Fruit fly (Drosophila melanogaster) whole organism, embryonic: ENCODE results near the gene CG31041.
A peak's percentile ranks its signal among the peaks of the same experiment; 100 is the strongest.

Experiments
- ATbp ChIP-seq: fragments of 200-800 bp; sonication (Bioruptor generic); optimal IDR thresholded peaks from 2 replicates; lab custom pipeline; 2017; ENCODE audit warnings: missing biosample characterization, mild to moderate bottlenecking, missing genetic modification characterization, missing genetic modification reagents
- Awh ChIP-seq: fragments of 200-800 bp; sonication (Bioruptor generic); IDR thresholded peaks from 2 replicates; pipeline ENCODE4, ENCODE4 v1.3.6; 2022; ENCODE audit warnings: missing biosample characterization, missing genetic modification characterization
- Blimp-1 ChIP-seq: fragments of 200-800 bp; sonication (Bioruptor generic); optimal IDR thresholded peaks from 3 replicates; lab custom pipeline; 2018; ENCODE audit warnings: missing biosample characterization, missing genetic modification characterization, mild to moderate bottlenecking, moderate library complexity, missing genetic modification reagents
- CG10209 ChIP-seq: fragments of 200-800 bp; sonication (Bioruptor generic); optimal IDR thresholded peaks from 3 replicates; lab custom pipeline; 2017; ENCODE audit warnings: missing biosample characterization, mild to moderate bottlenecking, missing genetic modification characterization, missing genetic modification reagents
- CG11456 ChIP-seq: fragments of 200-800 bp; sonication (Bioruptor generic); IDR thresholded peaks from 3 replicates; pipeline ENCODE4 v1.3.6; 2022; ENCODE audit warnings: missing biosample characterization, missing genetic modification characterization
- CG12104 ChIP-seq: fragments of 200-800 bp; sonication (Bioruptor generic); optimal IDR thresholded peaks from 3 replicates; lab custom pipeline; 2016; ENCODE audit warnings: missing biosample characterization, missing genetic modification characterization
- CG12299 ChIP-seq: fragments of 200-800 bp; sonication (Bioruptor generic); optimal IDR thresholded peaks from 2 replicates; lab custom pipeline; 2018; ENCODE audit warnings: missing biosample characterization, mild to moderate bottlenecking, missing genetic modification characterization
- CG1233 ChIP-seq: fragments of 200-800 bp; sonication (Bioruptor generic); optimal IDR thresholded peaks from 4 replicates; lab custom pipeline; 2018; ENCODE audit warnings: missing biosample characterization, mild to moderate bottlenecking, missing genetic modification characterization
- CG14014 ChIP-seq: fragments of 200-800 bp; sonication (Bioruptor generic); IDR thresholded peaks from 2 replicates; pipeline ENCODE4 v1.3.6; 2022; ENCODE audit warnings: missing biosample characterization, missing genetic modification characterization
- CG14710 ChIP-seq: fragments of 200-800 bp; sonication (Bioruptor generic); optimal IDR thresholded peaks from 3 replicates; lab custom pipeline; 2019; ENCODE audit warnings: missing biosample characterization, mild to moderate bottlenecking, missing genetic modification characterization, moderate library complexity
- CG15696 ChIP-seq: fragments of 200-800 bp; sonication (Bioruptor generic); optimal IDR thresholded peaks from 2 replicates; lab custom pipeline; 2019; ENCODE audit warnings: missing biosample characterization, mild to moderate bottlenecking, missing genetic modification characterization, moderate library complexity
- CG1603 ChIP-seq: fragments of 200-800 bp; sonication (Bioruptor generic); optimal IDR thresholded peaks from 2 replicates; lab custom pipeline; 2019; ENCODE audit warnings: missing biosample characterization, mild to moderate bottlenecking, missing genetic modification characterization, moderate library complexity
- CG2678 ChIP-seq: fragments of 200-800 bp; sonication (Bioruptor generic); optimal IDR thresholded peaks from 3 replicates; lab custom pipeline; 2019; ENCODE audit warnings: missing biosample characterization, mild to moderate bottlenecking, missing genetic modification characterization, moderate library complexity
- CG2889 ChIP-seq: fragments of 200-800 bp; sonication (Bioruptor generic); IDR thresholded peaks from 3 replicates; pipeline ENCODE4 v1.3.6; 2022; ENCODE audit warnings: missing biosample characterization, missing genetic modification characterization
- CG30431 ChIP-seq: fragments of 200-800 bp; sonication (Bioruptor generic); optimal IDR thresholded peaks from 2 replicates; lab custom pipeline; 2017; ENCODE audit warnings: missing biosample characterization, missing genetic modification characterization
- CG32532 ChIP-seq: fragments of 200-800 bp; sonication (Bioruptor generic); IDR thresholded peaks from 2 replicates; pipeline ENCODE4 v1.3.6; 2022; ENCODE audit warnings: missing biosample characterization, missing genetic modification characterization
- CG3281 ChIP-seq: fragments of 200-800 bp; sonication (Bioruptor generic); optimal IDR thresholded peaks from 3 replicates; lab custom pipeline; 2017; ENCODE audit warnings: missing biosample characterization, mild to moderate bottlenecking, missing genetic modification characterization
- CG3407 ChIP-seq: fragments of 200-800 bp; sonication (Bioruptor generic); optimal IDR thresholded peaks from 2 replicates; lab custom pipeline; 2018; ENCODE audit warnings: missing biosample characterization, mild to moderate bottlenecking, missing genetic modification characterization
- CG6813 ChIP-seq: fragments of 200-800 bp; sonication (Bioruptor generic); optimal IDR thresholded peaks from 2 replicates; lab custom pipeline; 2017; ENCODE audit warnings: missing biosample characterization, missing genetic modification characterization, mild to moderate bottlenecking, moderate library complexity, missing genetic modification reagents
- CG7745 ChIP-seq: fragments of 200-800 bp; sonication (Bioruptor generic); optimal IDR thresholded peaks from 2 replicates; lab custom pipeline; 2018; ENCODE audit warnings: missing biosample characterization, mild to moderate bottlenecking, missing genetic modification characterization, moderate library complexity
- CG8359 ChIP-seq: fragments of 200-800 bp; sonication (Bioruptor generic); optimal IDR thresholded peaks from 2 replicates; lab custom pipeline; 2017; ENCODE audit warnings: missing biosample characterization, mild to moderate bottlenecking, missing genetic modification characterization, borderline replicate concordance
- CG9727 ChIP-seq: fragments of 200-800 bp; sonication (Bioruptor generic); optimal IDR thresholded peaks from 3 replicates; lab custom pipeline; 2017; ENCODE audit warnings: missing biosample characterization, mild to moderate bottlenecking, missing genetic modification characterization
- CTCF ChIP-seq: fragments of 200-800 bp; sonication (Bioruptor generic); optimal IDR thresholded peaks from 2 replicates; lab custom pipeline; 2017; ENCODE audit warnings: missing biosample characterization, mild to moderate bottlenecking, missing genetic modification characterization, moderate library complexity
- D ChIP-seq, 2 experiments: fragments of 200-800 bp in 1 of 2; fragments of >200 bp in 1 of 2; sonication (Bioruptor generic) in 1 of 2; optimal IDR thresholded peaks; 2 replicates in 1 of 2; 3 replicates in 1 of 2; lab custom pipeline; 2017; ENCODE audit warnings: mild to moderate bottlenecking in 1 of 2, missing biosample characterization in 1 of 2, missing genetic modification characterization in 1 of 2, missing genetic modification reagents in 1 of 2
- Dll ChIP-seq: fragments of 200-800 bp; sonication (Bioruptor generic); IDR thresholded peaks from 4 replicates; pipeline ENCODE4 v1.3.6; 2022; ENCODE audit warnings: missing biosample characterization, missing genetic modification characterization; ENCODE audit not compliant: partially characterized antibody
- Ets65A ChIP-seq: fragments of 200-800 bp; sonication (Bioruptor generic); peaks from one replicate; lab custom pipeline; 2016; ENCODE audit warnings: missing biosample characterization, missing genetic modification characterization
- Gsc ChIP-seq: fragments of 200-800 bp; sonication (Bioruptor generic); IDR thresholded peaks from 2 replicates; pipeline ENCODE4 v1.3.6; 2022; ENCODE audit warnings: missing biosample characterization, missing genetic modification characterization
- Med ChIP-seq: fragments of 200-800 bp; sonication (Bioruptor generic); peaks from one replicate; lab custom pipeline; 2016; ENCODE audit warnings: missing biosample characterization, missing genetic modification characterization, mild to moderate bottlenecking, inconsistent platforms, moderate library complexity
- Neu2 ChIP-seq: fragments of 200-800 bp; sonication (Bioruptor generic); optimal IDR thresholded peaks from 3 replicates; lab custom pipeline; 2016; ENCODE audit warnings: missing biosample characterization, missing genetic modification characterization, borderline replicate concordance
- ac ChIP-seq: fragments of 200-800 bp; sonication (Bioruptor generic); optimal IDR thresholded peaks from 3 replicates; lab custom pipeline; 2017; ENCODE audit warnings: missing biosample characterization, mild to moderate bottlenecking, missing genetic modification characterization
- bsh ChIP-seq, 2 experiments: fragments of 200-800 bp; sonication (Bioruptor generic); optimal IDR thresholded peaks; 2 replicates each; lab custom pipeline; 2017 to 2018; ENCODE audit warnings: mild to moderate bottlenecking in 2 of 2, missing biosample characterization in 2 of 2, missing genetic modification characterization in 2 of 2, moderate library complexity in 1 of 2
- cad ChIP-seq: fragments of >200 bp; optimal IDR thresholded peaks from 2 replicates; lab custom pipeline; 2017; ENCODE audit warnings: missing biosample characterization, missing genetic modification characterization
- caup ChIP-seq: fragments of 200-800 bp; sonication (Bioruptor generic); optimal IDR thresholded peaks from 3 replicates; lab custom pipeline; 2017; ENCODE audit warnings: missing biosample characterization, mild to moderate bottlenecking, missing genetic modification characterization, moderate library complexity; ENCODE audit not compliant: severe bottlenecking
- dmrt11E ChIP-seq: fragments of 200-800 bp; sonication (Bioruptor generic); optimal IDR thresholded peaks from 3 replicates; lab custom pipeline; 2018; ENCODE audit warnings: missing biosample characterization, mild to moderate bottlenecking, missing genetic modification characterization, moderate library complexity
- dysf ChIP-seq: fragments of 200-800 bp; sonication (Bioruptor generic); IDR thresholded peaks from 3 replicates; pipeline ENCODE4 v1.3.6; 2022; ENCODE audit warnings: missing biosample characterization, missing genetic modification characterization
- fd102C ChIP-seq: fragments of 200-800 bp; sonication (Bioruptor generic); optimal IDR thresholded peaks from 2 replicates; lab custom pipeline; 2018; ENCODE audit warnings: missing biosample characterization, mild to moderate bottlenecking, missing genetic modification characterization, moderate library complexity
- gsb-n ChIP-seq: fragments of 200-800 bp; sonication (Bioruptor generic); optimal IDR thresholded peaks from 3 replicates; lab custom pipeline; 2018; ENCODE audit warnings: missing biosample characterization, mild to moderate bottlenecking, missing genetic modification characterization
- lab ChIP-seq: fragments of 200-800 bp; sonication (Bioruptor generic); optimal IDR thresholded peaks from 3 replicates; lab custom pipeline; 2017; ENCODE audit warnings: missing biosample characterization, missing genetic modification characterization, mild to moderate bottlenecking, moderate library complexity, missing genetic modification reagents
- nerfin-2 ChIP-seq: fragments of 200-800 bp; sonication (Bioruptor generic); IDR thresholded peaks from 2 replicates; pipeline ENCODE4 v1.3.6; 2022; ENCODE audit warnings: missing biosample characterization, missing genetic modification characterization; ENCODE audit not compliant: partially characterized antibody
- pnt ChIP-seq: fragments of 200-800 bp; sonication (Bioruptor generic); optimal IDR thresholded peaks from 3 replicates; lab custom pipeline; 2016; ENCODE audit warnings: missing biosample characterization, missing genetic modification characterization
- prd ChIP-seq, 3 experiments: fragments of >200 bp in 2 of 3; fragments of 200-800 bp in 1 of 3; sonication (Bioruptor generic) in 1 of 3; optimal IDR thresholded peaks in 2 of 3; IDR thresholded peaks in 1 of 3; 2 replicates in 2 of 3; 3 replicates in 1 of 3; pipeline versions ENCODE4 v1.3.6 to Lab custom; 2017 to 2022; ENCODE audit warnings: missing biosample characterization in 1 of 3, missing genetic modification characterization in 1 of 3
- sens ChIP-seq: fragments of 200-800 bp; sonication (Bioruptor generic); peaks from one replicate; lab custom pipeline; 2016; ENCODE audit warnings: missing biosample characterization, missing genetic modification characterization
- slou ChIP-seq: fragments of 200-800 bp; sonication (Bioruptor generic); optimal IDR thresholded peaks from 3 replicates; lab custom pipeline; 2016; ENCODE audit warnings: missing biosample characterization, missing genetic modification characterization
- tin ChIP-seq: fragments of 200-800 bp; sonication (Bioruptor generic); optimal IDR thresholded peaks from 3 replicates; lab custom pipeline; 2016; ENCODE audit warnings: missing biosample characterization, missing genetic modification characterization
- tll ChIP-seq, 2 experiments: fragments of 200-800 bp in 1 of 2; fragments of >200 bp in 1 of 2; sonication (Bioruptor generic) in 1 of 2; optimal IDR thresholded peaks; 2 replicates each; lab custom pipeline; 2017 to 2019; ENCODE audit warnings: missing biosample characterization in 2 of 2, missing genetic modification characterization in 2 of 2, mild to moderate bottlenecking in 1 of 2, moderate library complexity in 1 of 2
- twi ChIP-seq: fragments of 200-800 bp; optimal IDR thresholded peaks from 2 replicates; lab custom pipeline; 2019; ENCODE audit warnings: missing biosample characterization, mild to moderate bottlenecking, missing genetic modification characterization, moderate library complexity
- zen ChIP-seq: fragments of 200-800 bp; sonication (Bioruptor generic); optimal IDR thresholded peaks from 3 replicates; lab custom pipeline; 2018; ENCODE audit warnings: missing biosample characterization, mild to moderate bottlenecking, missing genetic modification characterization, moderate library complexity

Gene CG31041

DNA sequence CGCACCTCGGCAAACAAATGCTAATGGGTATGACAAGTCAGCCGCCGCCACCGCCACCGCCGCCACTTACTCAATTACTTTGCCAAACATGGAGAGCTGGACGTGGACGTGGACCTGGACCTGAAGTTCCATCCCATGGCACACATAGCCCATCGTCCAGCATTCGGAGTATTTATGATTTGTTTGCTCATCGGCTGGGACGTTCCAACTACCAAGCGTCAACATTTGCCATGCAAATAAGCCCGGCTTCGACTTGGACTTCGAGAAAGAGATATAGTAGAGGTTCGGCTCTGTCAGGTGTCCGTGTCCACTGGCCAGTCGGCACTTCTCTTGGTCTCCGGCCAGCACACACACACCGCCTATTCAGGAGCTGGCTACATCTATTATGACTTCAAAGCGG lies 42.0 kb downstream of the CG31041 start (continued):
- TF ChIP-seq CG30431 (GFP tag; lab: Kevin White, UChicago): peak; percentile 10
- TF ChIP-seq Med (GFP tag; lab: Kevin White, UChicago): peak; percentile 88
- TF ChIP-seq ATbp (GFP tag; lab: Kevin White, UChicago): peak; percentile 46
- TF ChIP-seq nerfin-2 (GFP tag; lab: Robert Waterston, UW): no peak
- TF ChIP-seq gsb-n: peak; percentile 16
- TF ChIP-seq CG1233 (GFP tag; lab: Kevin White, UChicago): peak; percentile 17
- TF ChIP-seq fd102C (GFP tag; lab: Kevin White, UChicago): peak; percentile 60
- TF ChIP-seq CG2678 (tag; lab: Kevin White, UChicago): peak; percentile 10
- TF ChIP-seq CG6813 (GFP tag; lab: Kevin White, UChicago): peak; percentile 60
- peak; percentile 61 for TF ChIP-seq CG9727 (GFP tag; lab: Kevin White, UChicago)
- TF ChIP-seq sens (GFP tag; lab: Kevin White, UChicago): peak; percentile 68
- TF ChIP-seq dysf (GFP tag; lab: Robert Waterston, UW): 0 out of 3 replicates have a peak, but pooled peaks have one; percentile 20
- TF ChIP-seq CG8359: peak; percentile 35
- no peak for TF ChIP-seq CG14710 (tag; lab: Kevin White, UChicago)
- peak; percentile 16 for TF ChIP-seq lab (GFP tag; lab: Kevin White, UChicago)
- TF ChIP-seq dmrt11E (tag; lab: Kevin White, UChicago): peak; percentile 3
- TF ChIP-seq Dll: no peak
- TF ChIP-seq CG10209 (GFP tag; lab: Kevin White, UChicago): peak; percentile 34
- peak in 1 of 2 experiments; percentile 84 for TF ChIP-seq tll (GFP tag; optimal IDR thresholded peaks at IDR 0.05; lab: Kevin White, UChicago)
- TF ChIP-seq CTCF (GFP tag; lab: Kevin White, UChicago): no peak
- TF ChIP-seq CG15696 (tag; lab: Kevin White, UChicago): peak; percentile 63
- TF ChIP-seq prd (optimal IDR thresholded peaks at IDR 0.05; lab: Kevin White, UChicago): no peak
- 0 out of 3 replicates have a peak, but pooled peaks have one; percentile 18 for TF ChIP-seq prd (GFP tag; IDR thresholded peaks at IDR 0.05; lab: Robert Waterston, UW)
- no peak for TF ChIP-seq CG7745
- TF ChIP-seq Blimp-1 (GFP tag; lab: Kevin White, UChicago): no peak
- TF ChIP-seq Awh (GFP tag; lab: Robert Waterston, UW): no peak
- TF ChIP-seq CG3407 (GFP tag; lab: Kevin White, UChicago): peak; percentile 40
- TF ChIP-seq CG1603 (tag; lab: Kevin White, UChicago): peak; percentile 32
- TF ChIP-seq ac (GFP tag; lab: Kevin White, UChicago): peak; percentile 62
- no peak for TF ChIP-seq CG12104 (GFP tag; lab: Kevin White, UChicago)
- no peak for TF ChIP-seq slou (GFP tag; lab: Kevin White, UChicago)
- no peak for TF ChIP-seq pnt
- peak; percentile 1 for TF ChIP-seq caup (GFP tag; lab: Kevin White, UChicago)

DNA sequence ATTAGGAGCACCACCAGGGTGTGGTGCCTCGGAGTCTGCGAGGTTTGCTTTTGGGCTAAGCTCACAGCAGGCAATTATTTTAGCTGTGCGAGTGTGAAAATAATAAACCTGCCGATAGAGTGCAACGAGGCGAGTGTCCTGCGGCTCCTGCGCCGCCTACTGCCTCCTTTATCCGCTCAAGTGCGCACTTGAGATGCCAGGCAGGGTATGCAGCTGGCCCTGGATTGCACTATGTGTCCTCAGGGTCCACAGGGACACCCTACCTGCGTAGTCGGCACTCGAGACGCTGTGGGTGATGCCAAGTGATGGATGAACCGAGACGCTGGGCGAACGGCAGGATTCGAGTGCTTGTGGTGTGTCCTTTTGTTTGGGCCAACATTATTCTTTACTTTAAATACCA lies 42.7 kb downstream of the CG31041 start:
- TF ChIP-seq CG14014 (GFP tag; lab: Robert Waterston, UW) (no peak), zen (tag; lab: Kevin White, UChicago) (peak; percentile 89), CG32532 (GFP tag; lab: Robert Waterston, UW) (no peak), Neu2 (GFP tag; lab: Kevin White, UChicago) (no peak), D (optimal IDR thresholded peaks at IDR 0.05; lab: Kevin White, UChicago) (peak; percentile 94), D (GFP tag; optimal IDR thresholded peaks at IDR 0.05; lab: Kevin White, UChicago) (no peak), Ets65A (GFP tag; lab: Kevin White, UChicago) (peak; percentile 41), CG2889 (GFP tag; lab: Robert Waterston, UW) (0 out of 3 replicates have a peak, but pooled peaks have one; percentile 19), CG3281 (GFP tag; lab: Kevin White, UChicago) (no peak), twi (tag; lab: Kevin White, UChicago) (peak; percentile 87), Gsc (GFP tag; lab: Robert Waterston, UW) (no peak), tin (GFP tag; lab: Kevin White, UChicago) (no peak), CG12299 (tag; lab: Kevin White, UChicago) (no peak), prd (optimal IDR thresholded peaks at IDR 0.05; lab: Kevin White, UChicago) (no peak), prd (GFP tag; IDR thresholded peaks at IDR 0.05; lab: Robert Waterston, UW) (0 out of 3 replicates have a peak, but pooled peaks have one; percentile 11), bsh (GFP tag; optimal IDR thresholded peaks at IDR 0.05; lab: Kevin White, UChicago) (no peak), CG11456 (GFP tag; lab: Robert Waterston, UW) (0 out of 3 replicates have a peak, but pooled peaks have one; percentile 48), cad (GFP tag; lab: Kevin White, UChicago) (peak; percentile 61)
